Fruit fly (Drosophila melanogaster) whole organism, prepupa: ENCODE results near the gene CG5445.

ENCODE experiments used
- CG11294 ChIP-seq: fragments of 200-800 bp; sonication (Bioruptor generic); IDR thresholded peaks from 2 replicates; pipeline ENCODE4 v1.3.6; 2022; ENCODE audit warnings: missing biosample characterization, missing genetic modification characterization
- CG16779 ChIP-seq: fragments of 200-800 bp; sonication (Bioruptor generic); optimal IDR thresholded peaks from 3 replicates; lab custom pipeline; 2017; ENCODE audit warnings: missing biosample characterization, mild to moderate bottlenecking, missing genetic modification characterization
- CG3032 ChIP-seq: fragments of 200-800 bp; optimal IDR thresholded peaks from 2 replicates; lab custom pipeline; 2019; ENCODE audit warnings: missing biosample characterization, mild to moderate bottlenecking, missing genetic modification characterization, moderate library complexity
- CG31627 ChIP-seq: fragments of 200-800 bp; sonication (Bioruptor generic); optimal IDR thresholded peaks from 3 replicates; lab custom pipeline; 2016; ENCODE audit warnings: missing biosample characterization, missing genetic modification characterization
- CG4318 ChIP-seq: fragments of 200-800 bp; sonication (Bioruptor generic); optimal IDR thresholded peaks from 3 replicates; lab custom pipeline; 2017; ENCODE audit warnings: missing biosample characterization, mild to moderate bottlenecking, missing genetic modification characterization
- CG6792 ChIP-seq: fragments of 200-800 bp; sonication (Bioruptor generic); optimal IDR thresholded peaks from 3 replicates; lab custom pipeline; 2016; ENCODE audit warnings: missing biosample characterization, missing genetic modification characterization
- CG7368 ChIP-seq: fragments of 200-800 bp; sonication (Bioruptor generic); optimal IDR thresholded peaks from 3 replicates; lab custom pipeline; 2016; ENCODE audit warnings: missing biosample characterization, missing genetic modification characterization
- CG8319 ChIP-seq: fragments of 200-800 bp; sonication (Bioruptor generic); optimal IDR thresholded peaks from 3 replicates; lab custom pipeline; 2016; ENCODE audit warnings: missing biosample characterization, missing genetic modification characterization
- CG9139 ChIP-seq: fragments of 200-800 bp; sonication (Bioruptor generic); optimal IDR thresholded peaks from 3 replicates; lab custom pipeline; 2017; ENCODE audit warnings: missing biosample characterization, mild to moderate bottlenecking, missing genetic modification characterization
- Hr39 ChIP-seq: fragments of 200-800 bp; sonication (Bioruptor generic); optimal IDR thresholded peaks from 2 replicates; lab custom pipeline; 2016; ENCODE audit warnings: missing biosample characterization, missing genetic modification characterization
- Met ChIP-seq: fragments of 200-800 bp; sonication (Bioruptor generic); optimal IDR thresholded peaks from 3 replicates; lab custom pipeline; 2016; ENCODE audit warnings: missing biosample characterization, missing genetic modification characterization
- Sox102F ChIP-seq: fragments of 200-800 bp; sonication (Bioruptor generic); optimal IDR thresholded peaks from 2 replicates; lab custom pipeline; 2016; ENCODE audit warnings: missing biosample characterization, mild to moderate bottlenecking, missing genetic modification characterization
- fd59A ChIP-seq: fragments of 200-800 bp; sonication (Bioruptor generic); optimal IDR thresholded peaks from 2 replicates; lab custom pipeline; 2017; ENCODE audit warnings: missing biosample characterization, mild to moderate bottlenecking, missing genetic modification characterization, missing genetic modification reagents
- svp ChIP-seq: fragments of 200-800 bp; sonication (Bioruptor generic); peaks from one replicate; lab custom pipeline; 2016; ENCODE audit warnings: missing biosample characterization, missing genetic modification characterization

- TF ChIP-seq svp, result peak; percentile 57
- TF ChIP-seq fd59A (GFP tag; lab: Kevin White, UChicago), result no peak
- no peak for TF ChIP-seq CG9139 (GFP tag; lab: Kevin White, UChicago)
- TF ChIP-seq Hr39 (GFP tag; lab: Kevin White, UChicago), result no peak
- no peak for TF ChIP-seq CG16779 (tag; lab: Kevin White, UChicago)
- TF ChIP-seq CG7368 (GFP tag; lab: Kevin White, UChicago), result no peak
- no peak for TF ChIP-seq CG6792 (GFP tag; lab: Kevin White, UChicago)
- no peak for TF ChIP-seq CG31627 (GFP tag; lab: Kevin White, UChicago)
- no peak for TF ChIP-seq CG11294 (GFP tag; lab: Robert Waterston, UW)
- no peak for TF ChIP-seq CG3032 (tag; lab: Kevin White, UChicago)
- TF ChIP-seq Met, result no peak
- no peak for TF ChIP-seq CG4318
- no peak for TF ChIP-seq Sox102F (GFP tag; lab: Kevin White, UChicago)
- no peak for TF ChIP-seq CG8319 (GFP tag; lab: Kevin White, UChicago)
Measured at dm6 chrX:17336335-17336734, 54.0 kb downstream of the CG5445 start.
